Worm (Caenorhabditis elegans): Measurements from ENCODE around the gene epic-1.

Gene epic-1

ce11 chrIV:17437038-17437437 is 34.7 kb downstream of the epic-1 start, which contains the start of gene C06A12.8:
Gene C06A12.8 (plus strand): TSS chrIV:17437338.
- TF ChIP-seq drap-1 (GFP tag; optimal IDR thresholded peaks at IDR 0.05) (no peak), mab-5 (tag; optimal IDR thresholded peaks at IDR 0.05) (no peak), M03D4.4 (tag; optimal IDR thresholded peaks at IDR 0.05) (no peak), mls-2 (tag; optimal IDR thresholded peaks at IDR 0.05) (no peak), blmp-1 (tag; optimal IDR thresholded peaks at IDR 0.05) (no peak), ceh-39 (tag; optimal IDR thresholded peaks at IDR 0.05) (no peak), nhr-12 (tag; optimal IDR thresholded peaks at IDR 0.05) (no peak), pha-4 (tag; optimal IDR thresholded peaks at IDR 0.05) (no peak), lin-32 (GFP tag; optimal IDR thresholded peaks at IDR 0.05) (no peak), tbx-8 (GFP tag; optimal IDR thresholded peaks at IDR 0.05) (no peak), ces-1 (GFP tag; optimal IDR thresholded peaks at IDR 0.05) (no peak), hlh-1 (tag; optimal IDR thresholded peaks at IDR 0.05) (no peak), zip-8 (tag; optimal IDR thresholded peaks at IDR 0.05) (no peak), sem-2 (GFP tag; optimal IDR thresholded peaks at IDR 0.05) (no peak), nhr-76 (tag; optimal IDR thresholded peaks at IDR 0.05) (no peak), elt-3 (tag; optimal IDR thresholded peaks at IDR 0.05) (no peak), unc-120 (tag; optimal IDR thresholded peaks at IDR 0.05; ENCODE audit: poor library complexity, severe bottlenecking) (no peak), nhr-237 (tag; optimal IDR thresholded peaks at IDR 0.05) (no peak), unc-62 (GFP tag; optimal IDR thresholded peaks at IDR 0.05) (no peak)

- TF ChIP-seq ceh-83 (GFP tag; optimal IDR thresholded peaks at IDR 0.05): no peak
- TF ChIP-seq blmp-1 (tag; optimal IDR thresholded peaks at IDR 0.05): no peak
- no peak for TF ChIP-seq nhr-237 (tag; optimal IDR thresholded peaks at IDR 0.05)
- no peak for TF ChIP-seq lin-13 (tag; optimal IDR thresholded peaks at IDR 0.05)
- TF ChIP-seq M03D4.4 (tag; optimal IDR thresholded peaks at IDR 0.05): no peak
These were observed 35.2 kb downstream of the epic-1 start, which contains the start of gene gcy-27 for ce11 chrIV:17436552-17436951. Gene gcy-27 (minus strand): TSS chrIV:17436652.

ce11 chrIV:17435228-17435627 is 36.5 kb downstream of the epic-1 start:
- TF ChIP-seq mls-2 (tag; optimal IDR thresholded peaks at IDR 0.05) (no peak), unc-39 (tag; optimal IDR thresholded peaks at IDR 0.05) (no peak), lsy-2 (tag; optimal IDR thresholded peaks at IDR 0.05) (no peak), blmp-1 (tag; optimal IDR thresholded peaks at IDR 0.05) (no peak), sem-2 (GFP tag; optimal IDR thresholded peaks at IDR 0.05) (no peak), sptf-1 (tag; optimal IDR thresholded peaks at IDR 0.05) (no peak), zip-8 (tag; optimal IDR thresholded peaks at IDR 0.05) (no peak), M03D4.4 (tag; optimal IDR thresholded peaks at IDR 0.05) (no peak)

ce11 chrIV:17432223-17432826 is 39.4 kb downstream of the epic-1 start:
- no peak for TF ChIP-seq nhr-237 (tag; optimal IDR thresholded peaks at IDR 0.05)
- no peak for TF ChIP-seq cnd-1 (tag; optimal IDR thresholded peaks at IDR 0.05)
- no peak for TF ChIP-seq zip-8 (tag; optimal IDR thresholded peaks at IDR 0.05)
- TF ChIP-seq nhr-76 (tag; optimal IDR thresholded peaks at IDR 0.05): no peak
- TF ChIP-seq mep-1 (tag; optimal IDR thresholded peaks at IDR 0.05): no peak
- no peak for TF ChIP-seq hlh-1 (tag; optimal IDR thresholded peaks at IDR 0.05)
- TF ChIP-seq unc-120 (tag; optimal IDR thresholded peaks at IDR 0.05; ENCODE audit: poor library complexity, severe bottlenecking): no peak
- no peak for TF ChIP-seq sptf-1 (tag; optimal IDR thresholded peaks at IDR 0.05)
- TF ChIP-seq elt-1 (tag; optimal IDR thresholded peaks at IDR 0.05; ENCODE audit: borderline replicate concordance, insufficient read depth): no peak
- no peak for TF ChIP-seq ham-2 (GFP tag; optimal IDR thresholded peaks at IDR 0.05)
- no peak for TF ChIP-seq unc-62 (GFP tag; optimal IDR thresholded peaks at IDR 0.05)
- no peak for TF ChIP-seq M03D4.4 (tag; optimal IDR thresholded peaks at IDR 0.05)

ce11 chrIV:17431287-17431686 is 40.4 kb downstream of the epic-1 start, which contains the start of gene lact-6:
Gene lact-6 (minus strand): TSS chrIV:17431387.
- TF ChIP-seq unc-39 (tag; optimal IDR thresholded peaks at IDR 0.05) (no peak), nhr-76 (tag; optimal IDR thresholded peaks at IDR 0.05) (no peak), mab-5 (tag; optimal IDR thresholded peaks at IDR 0.05) (no peak), nhr-28 (tag; optimal IDR thresholded peaks at IDR 0.05) (no peak)

- TF ChIP-seq elt-1 (tag; optimal IDR thresholded peaks at IDR 0.05; ENCODE audit: borderline replicate concordance, insufficient read depth) (no peak), nhr-76 (tag; optimal IDR thresholded peaks at IDR 0.05) (no peak), elt-3 (tag; optimal IDR thresholded peaks at IDR 0.05) (no peak), nhr-237 (tag; optimal IDR thresholded peaks at IDR 0.05) (no peak), nhr-2 (tag; optimal IDR thresholded peaks at IDR 0.05) (no peak), hlh-1 (tag; optimal IDR thresholded peaks at IDR 0.05) (no peak), mls-2 (tag; optimal IDR thresholded peaks at IDR 0.05) (no peak), bed-3 (GFP tag; optimal IDR thresholded peaks at IDR 0.05) (no peak), cnd-1 (tag; optimal IDR thresholded peaks at IDR 0.05) (no peak), snpc-4 (tag; optimal IDR thresholded peaks at IDR 0.05) (no peak), lin-32 (GFP tag; optimal IDR thresholded peaks at IDR 0.05) (no peak), mab-5 (tag; optimal IDR thresholded peaks at IDR 0.05) (no peak), pha-4 (tag; optimal IDR thresholded peaks at IDR 0.05) (no peak), flh-1 (GFP tag; optimal IDR thresholded peaks at IDR 0.05) (no peak), mep-1 (tag; optimal IDR thresholded peaks at IDR 0.05) (no peak)
These were observed 44.3 kb downstream of the epic-1 start, which contains the start of gene C06A12.3 for ce11 chrIV:17427423-17427822. Gene C06A12.3 (plus strand): TSS chrIV:17427723.

All from whole organism, mixed stage, embryonic.